Worm (Caenorhabditis elegans): ENCODE results near the gene chca-1.

ce11 chrIV:9601595-9601994 is 49.6 kb upstream of the chca-1 start, which contains the start of gene aat-1:
- TF ChIP-seq syd-9 (tag; optimal IDR thresholded peaks at IDR 0.05) (no peak), ttx-3 (tag; optimal IDR thresholded peaks at IDR 0.05) (no peak), fkh-10 (GFP tag; optimal IDR thresholded peaks at IDR 0.05) (no peak), ets-4 (tag; optimal IDR thresholded peaks at IDR 0.05) (no peak), Y22D7AL.16 (tag; optimal IDR thresholded peaks at IDR 0.05) (no peak), ama-1 (optimal IDR thresholded peaks at IDR 0.05) (no peak), pqm-1 (tag; optimal IDR thresholded peaks at IDR 0.05) (no peak), hlh-30 (tag; optimal IDR thresholded peaks at IDR 0.05; ENCODE audit: insufficient read depth) (no peak), lin-11 (tag; optimal IDR thresholded peaks at IDR 0.05) (no peak), unc-3 (GFP tag; conservative IDR thresholded peaks at IDR 0.05) (no peak), unc-3 (tag; optimal IDR thresholded peaks at IDR 0.05) (no peak)
